Worm (Caenorhabditis elegans) whole organism, midembryonic: Measurements from ENCODE around the gene F53A3.1.

Source experiments
- T22C8.4 ChIP-seq: fragments of 200-800 bp; sonication (Bioruptor generic); IDR thresholded peaks from 2 replicates; pipeline ENCODE4 v1.3.6; 2022; ENCODE audit warnings: missing genetic modification characterization, missing compliant biosample characterization
- cog-1 ChIP-seq: sonication (generic microtip); optimal IDR thresholded peaks from 2 replicates; lab custom pipeline; 2016; ENCODE audit warnings: missing genetic modification characterization, missing compliant biosample characterization
- flt-1 ChIP-seq: fragments of 200-800 bp; sonication (Bioruptor generic); IDR thresholded peaks from 2 replicates; pipeline ENCODE4 v1.3.6; 2022; ENCODE audit warnings: missing genetic modification characterization, missing compliant biosample characterization
- klf-2 ChIP-seq: fragments of 200-800 bp; sonication (Bioruptor generic); conservative IDR thresholded peaks from 2 replicates; pipeline ENCODE4 v1.3.6; 2022; ENCODE audit warnings: missing genetic modification reagents, missing genetic modification characterization, missing compliant biosample characterization
- med-1 ChIP-seq: sonication (generic microtip); optimal IDR thresholded peaks from 2 replicates; lab custom pipeline; 2017; ENCODE audit warnings: missing genetic modification characterization, mild to moderate bottlenecking, missing compliant biosample characterization, antibody characterized with exemption, missing genetic modification reagents; ENCODE audit not compliant: insufficient read depth
- ref-1 ChIP-seq: fragments of 200-800 bp; sonication (Bioruptor generic); conservative IDR thresholded peaks from 2 replicates; pipeline ENCODE4 v1.3.6; 2022; ENCODE audit warnings: missing genetic modification reagents, missing genetic modification characterization, missing compliant biosample characterization
- tab-1 ChIP-seq: fragments of 200-800 bp; sonication (Bioruptor generic); IDR thresholded peaks from 2 replicates; pipeline ENCODE4 v1.3.6; 2022; ENCODE audit warnings: missing genetic modification characterization, missing compliant biosample characterization
- ztf-23 ChIP-seq: fragments of 200-800 bp; sonication (Bioruptor generic); IDR thresholded peaks from 2 replicates; pipeline ENCODE4 v1.3.6; 2022; ENCODE audit warnings: missing genetic modification reagents, missing genetic modification characterization, missing compliant biosample characterization
- ztf-29 ChIP-seq: fragments of 200-800 bp; sonication (Bioruptor generic); IDR thresholded peaks from 2 replicates; pipeline ENCODE4 v1.3.6; 2022; ENCODE audit warnings: missing genetic modification reagents, missing genetic modification characterization, missing compliant biosample characterization

The F53A3.1 gene

ce11 chrIII:1970433-1970832 is 27.0 kb upstream of the F53A3.1 start, which contains the start of gene R155.5:
TSS of gene R155.5 (minus strand) at chrIII:1970533.
- no peak for TF ChIP-seq klf-2 (GFP tag; lab: Robert Waterston, UW)

ce11 chrIII:1969802-1970201 is 26.4 kb upstream of the F53A3.1 start, which contains the start of gene moa-1:
TSS of gene moa-1 (minus strand) at chrIII:1969902.
- TF ChIP-seq ztf-23 (no peak), med-1 (no peak), ref-1 (GFP tag; lab: Robert Waterston, UW) (no peak), ztf-29 (no peak), cog-1 (tag; lab: Kevin White, UChicago) (no peak), klf-2 (GFP tag; lab: Robert Waterston, UW) (no peak), T22C8.4 (GFP tag; lab: Robert Waterston, UW) (no peak), flt-1 (GFP tag; lab: Robert Waterston, UW) (no peak), tab-1 (GFP tag; lab: Robert Waterston, UW) (no peak)

ce11 chrIII:1965580-1965979 is 22.1 kb upstream of the F53A3.1 start:
- peak; percentile 81 for TF ChIP-seq T22C8.4 (GFP tag; lab: Robert Waterston, UW)

ce11 chrIII:1965161-1965560 is 21.7 kb upstream of the F53A3.1 start:
- peak; percentile 75 for TF ChIP-seq T22C8.4 (GFP tag; lab: Robert Waterston, UW)

ce11 chrIII:1963128-1963527 is 19.7 kb upstream of the F53A3.1 start:
- TF ChIP-seq cog-1 (tag; lab: Kevin White, UChicago) = no peak

DNA sequence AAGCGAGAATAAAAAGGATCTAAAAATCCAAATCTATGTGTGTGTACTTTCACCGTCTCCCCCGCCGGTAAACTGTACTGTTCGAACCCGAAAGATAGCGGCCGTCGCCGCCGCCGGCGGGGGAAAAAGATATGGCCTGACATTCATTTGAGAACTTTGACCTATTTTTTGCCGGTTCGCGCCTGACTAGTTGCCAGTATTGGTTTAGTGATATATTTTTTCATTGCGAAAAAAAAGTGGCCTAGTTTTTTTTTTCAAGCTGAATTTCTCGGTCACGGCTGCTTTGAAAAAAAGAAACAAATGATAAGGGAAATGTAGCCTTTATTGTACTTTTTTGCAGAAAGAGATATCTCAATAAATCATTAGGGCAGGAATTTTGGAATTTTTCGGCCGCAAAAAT is 19.1 kb upstream of the F53A3.1 start:
- TF ChIP-seq med-1 = no peak
- TF ChIP-seq ref-1 (GFP tag; lab: Robert Waterston, UW) = no peak
- no peak for TF ChIP-seq cog-1 (tag; lab: Kevin White, UChicago)
- no peak for TF ChIP-seq flt-1 (GFP tag; lab: Robert Waterston, UW)
- no peak for TF ChIP-seq ztf-23
- no peak for TF ChIP-seq tab-1 (GFP tag; lab: Robert Waterston, UW)
- no peak for TF ChIP-seq ztf-29
- TF ChIP-seq T22C8.4 (GFP tag; lab: Robert Waterston, UW) = no peak
- TF ChIP-seq klf-2 (GFP tag; lab: Robert Waterston, UW) = no peak

ce11 chrIII:1961895-1962506 is 18.6 kb upstream of the F53A3.1 start, which contains the start of gene mboa-6:
TSS of gene mboa-6 (minus strand) at chrIII:1961945.
- no peak for TF ChIP-seq klf-2 (GFP tag; lab: Robert Waterston, UW)
- TF ChIP-seq tab-1 (GFP tag; lab: Robert Waterston, UW) = no peak
- no peak for TF ChIP-seq ztf-23
- TF ChIP-seq cog-1 (tag; lab: Kevin White, UChicago) = no peak
- TF ChIP-seq med-1 = no peak
- TF ChIP-seq ztf-29 = no peak
- TF ChIP-seq flt-1 (GFP tag; lab: Robert Waterston, UW) = no peak
- no peak for TF ChIP-seq ref-1 (GFP tag; lab: Robert Waterston, UW)
- no peak for TF ChIP-seq T22C8.4 (GFP tag; lab: Robert Waterston, UW)

DNA sequence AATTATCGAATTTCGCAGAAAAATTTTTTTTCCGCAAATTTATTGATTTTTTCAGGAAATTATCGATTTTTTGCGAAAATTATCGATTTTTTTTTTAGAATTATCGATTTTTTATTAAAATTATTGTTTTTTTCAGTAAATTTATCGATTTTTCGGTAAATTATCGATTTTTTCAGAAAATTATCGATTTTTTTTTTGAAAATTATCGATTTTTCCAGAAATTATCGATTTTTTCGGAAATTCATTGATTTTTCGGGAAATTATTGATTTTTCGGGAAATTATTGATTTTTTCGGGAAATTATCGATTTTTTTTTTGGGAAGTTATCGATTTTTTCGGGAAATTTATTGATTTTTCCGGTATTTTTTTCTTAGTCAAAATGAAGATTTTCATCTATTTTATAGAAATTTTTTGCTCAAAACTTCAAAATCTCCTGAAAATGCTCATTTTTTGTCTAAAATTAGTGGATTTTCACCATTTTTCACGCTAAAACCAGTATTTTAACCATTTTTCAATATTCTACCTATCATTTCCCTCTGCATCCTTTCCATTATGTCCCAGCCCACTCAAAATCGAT is 12.2 kb upstream of the F53A3.1 start:
- TF ChIP-seq T22C8.4 (GFP tag; lab: Robert Waterston, UW) (peak; percentile 98), ztf-29 (no peak), ztf-23 (no peak), tab-1 (GFP tag; lab: Robert Waterston, UW) (no peak)

DNA sequence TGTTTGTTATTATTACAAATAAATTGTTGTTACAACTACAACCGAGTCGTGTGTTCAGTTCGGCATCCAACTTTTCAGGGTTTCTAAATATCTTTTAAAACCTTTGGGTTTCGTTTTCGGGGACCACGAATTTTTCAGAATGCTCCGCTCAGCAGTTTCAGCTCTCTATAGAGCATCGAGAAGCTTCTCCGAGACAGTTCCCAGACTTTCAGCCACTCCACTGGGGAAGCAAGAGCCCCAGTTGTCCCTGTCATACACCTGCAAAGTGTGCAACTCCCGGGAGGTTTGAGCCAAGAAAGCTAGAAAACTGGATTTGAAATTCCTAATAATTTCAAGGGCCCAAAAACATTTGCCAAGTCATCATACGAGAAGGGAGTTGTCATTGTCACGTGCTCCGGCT is 8.0 kb upstream of the F53A3.1 start, which contains the start of gene F53A3.7:
TSS of gene F53A3.7 (plus strand) at position 139 of the 400 bp plus-strand sequence.
- no peak for TF ChIP-seq ref-1 (GFP tag; lab: Robert Waterston, UW)
- no peak for TF ChIP-seq klf-2 (GFP tag; lab: Robert Waterston, UW)
- TF ChIP-seq tab-1 (GFP tag; lab: Robert Waterston, UW) = no peak
- no peak for TF ChIP-seq med-1
- TF ChIP-seq T22C8.4 (GFP tag; lab: Robert Waterston, UW) = no peak
- no peak for TF ChIP-seq ztf-29
- no peak for TF ChIP-seq flt-1 (GFP tag; lab: Robert Waterston, UW)
- TF ChIP-seq cog-1 (tag; lab: Kevin White, UChicago) = no peak
- TF ChIP-seq ztf-23 = no peak

- TF ChIP-seq klf-2 (GFP tag; lab: Robert Waterston, UW) = no peak
- TF ChIP-seq ref-1 (GFP tag; lab: Robert Waterston, UW) = no peak
- TF ChIP-seq tab-1 (GFP tag; lab: Robert Waterston, UW) = no peak
- peak; percentile 72 for TF ChIP-seq cog-1 (tag; lab: Kevin White, UChicago)
- TF ChIP-seq ztf-23 = peak; percentile 50
- no peak for TF ChIP-seq ztf-29
- peak; percentile 65; the same call in 1 of the 2 replicates for TF ChIP-seq flt-1 (GFP tag; lab: Robert Waterston, UW)
- no peak for TF ChIP-seq T22C8.4 (GFP tag; lab: Robert Waterston, UW)
- no peak for TF ChIP-seq med-1
Observed at ce11 chrIII:1950236-1950635, 6.8 kb upstream of the F53A3.1 start, which contains the start of the genes polh-1 and rps-22. TSS of gene polh-1 (minus strand) at chrIII:1950269. TSS of gene rps-22 (plus strand) at chrIII:1950535.

DNA sequence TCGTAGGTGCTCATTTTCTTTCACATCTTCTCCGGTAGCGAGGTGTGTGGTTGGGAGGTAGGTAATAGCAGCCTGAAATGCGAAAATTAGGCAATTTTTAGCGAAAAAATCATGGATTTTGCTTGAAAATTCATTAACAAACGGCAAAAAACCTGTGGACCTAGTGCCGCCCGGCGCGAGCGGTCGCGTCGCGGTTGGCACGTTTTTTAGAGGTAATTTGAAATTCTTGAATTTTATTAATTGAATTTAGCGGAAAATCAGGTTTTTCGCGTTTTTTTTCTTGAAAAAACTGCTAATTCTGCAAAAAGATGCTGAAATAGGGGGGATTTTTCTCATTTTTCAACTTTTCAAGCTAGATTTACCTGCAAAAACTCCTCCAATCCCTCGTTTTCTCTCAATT is 5.9 kb upstream of the F53A3.1 start:
- TF ChIP-seq tab-1 (GFP tag; lab: Robert Waterston, UW) = no peak
- TF ChIP-seq ztf-23 = no peak
- no peak for TF ChIP-seq klf-2 (GFP tag; lab: Robert Waterston, UW)
- TF ChIP-seq ztf-29 = no peak
- TF ChIP-seq ref-1 (GFP tag; lab: Robert Waterston, UW) = no peak
- no peak for TF ChIP-seq T22C8.4 (GFP tag; lab: Robert Waterston, UW)
- TF ChIP-seq cog-1 (tag; lab: Kevin White, UChicago) = no peak
- no peak for TF ChIP-seq med-1
- no peak for TF ChIP-seq flt-1 (GFP tag; lab: Robert Waterston, UW)
